Worm (Caenorhabditis elegans) whole organism, L3 larva: Measurements from ENCODE around the gene K08E5.5.

Experiments
- ceh-82 ChIP-seq: fragments of 150-350 bp; optimal IDR thresholded peaks from 2 replicates; lab custom pipeline; 2014; ENCODE audit warnings: missing biosample characterization, missing genetic modification characterization
- elt-1 ChIP-seq: fragments of 150-350 bp; optimal IDR thresholded peaks from 2 replicates; lab custom pipeline; 2014; ENCODE audit warnings: missing biosample characterization, missing genetic modification characterization
- nhr-237 ChIP-seq: fragments of 150-350 bp; optimal IDR thresholded peaks from 2 replicates; lab custom pipeline; 2014; ENCODE audit warnings: missing biosample characterization, missing genetic modification characterization
- ztf-11 ChIP-seq: fragments of 150-350 bp; optimal IDR thresholded peaks from 2 replicates; lab custom pipeline; 2014; ENCODE audit warnings: missing biosample characterization, missing genetic modification characterization

ce11 chrIII:10120076-10120831 lies 40.0 kb downstream of the K08E5.5 start, which contains the start of the genes gtf-2H3 and ham-3:
- TF ChIP-seq elt-1 (tag; lab: Kevin White, UChicago), result no peak
- no peak for TF ChIP-seq ceh-82 (tag; lab: Kevin White, UChicago)
- no peak for TF ChIP-seq nhr-237 (tag; lab: Kevin White, UChicago)
- no peak for TF ChIP-seq ztf-11 (tag; lab: Kevin White, UChicago)
